Worm (Caenorhabditis elegans) whole organism, L4/young adult: ENCODE results near the gene F57B9.1.

Experiments used
- W03F9.2 ChIP-seq: fragments of 150-350 bp; optimal IDR thresholded peaks from 2 replicates; lab custom pipeline; 2014; ENCODE audit warnings: missing biosample characterization, missing genetic modification characterization
- dao-5 ChIP-seq: sonication (generic microtip); optimal IDR thresholded peaks from 2 replicates; lab custom pipeline; 2016; ENCODE audit warnings: missing genotype, missing genetic modification characterization, moderate library complexity, missing compliant biosample characterization
- him-1 ChIP-seq: sonication (generic microtip); optimal IDR thresholded peaks from 2 replicates; lab custom pipeline; 2016; ENCODE audit warnings: missing genotype, missing genetic modification reagents, missing genetic modification characterization, missing compliant biosample characterization

Gene F57B9.1

ce11 chrIII:6961937-6962504, at the start of gene F57B9.1, which contains the start of gene rpn-6.1:
F57B9.1 (plus strand) TSS chrIII:6962090.
rpn-6.1 (minus strand) TSS chrIII:6962001.
- TF ChIP-seq W03F9.2 (tag; lab: Kevin White, UChicago) (no peak), him-1 (no peak), dao-5 (no peak)

- no peak for TF ChIP-seq him-1
- no peak for TF ChIP-seq W03F9.2 (tag; lab: Kevin White, UChicago)
Observed at ce11 chrIII:6912381-6912780, 49.5 kb upstream of the F57B9.1 start, which contains the start of gene pdf-1. pdf-1 (minus strand) TSS chrIII:6912481.

DNA sequence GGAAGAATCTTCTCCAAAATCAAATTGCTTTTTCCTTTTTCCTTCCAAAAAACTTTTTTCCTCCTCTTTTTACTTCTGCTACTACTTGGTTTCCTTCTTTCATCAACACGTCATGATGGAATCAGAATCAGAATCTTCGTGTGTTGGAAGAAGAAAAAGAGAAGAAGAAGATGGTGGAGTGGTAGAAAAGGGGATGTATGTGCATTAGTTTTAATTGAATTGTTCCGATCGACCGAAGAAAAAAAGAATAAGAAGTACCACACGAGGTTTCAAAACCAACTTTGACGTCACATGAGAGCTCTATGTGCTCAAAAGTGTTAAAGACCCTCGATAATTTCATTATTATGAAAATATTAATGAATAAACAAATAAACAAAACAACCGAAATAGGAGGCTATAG, 47.0 kb upstream of the F57B9.1 start:
- TF ChIP-seq W03F9.2 (tag; lab: Kevin White, UChicago) (no peak), dao-5 (no peak), him-1 (no peak)

DNA sequence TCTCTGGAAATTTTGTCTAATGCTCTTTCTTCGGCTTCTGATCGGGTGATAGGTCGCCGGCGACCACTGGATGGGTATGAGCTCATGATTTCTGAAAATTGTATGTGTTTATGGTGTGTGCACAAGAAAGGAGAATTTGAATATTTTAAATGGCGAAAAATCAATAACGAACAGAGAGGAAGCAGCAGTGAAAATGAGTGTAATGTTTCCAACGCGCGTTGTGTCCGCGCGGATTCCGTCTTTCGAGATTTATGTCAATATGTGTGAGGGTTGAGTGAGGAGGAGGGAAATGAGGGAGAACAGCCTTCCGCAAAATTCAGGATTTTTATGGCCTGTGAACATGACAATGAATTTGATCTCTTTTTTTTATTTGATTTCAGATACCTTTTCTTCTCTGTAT, 33.2 kb upstream of the F57B9.1 start, which contains the start of gene flap-1:
Gene flap-1 (minus strand): TSS at position 101 of the 400 bp plus-strand sequence.
- TF ChIP-seq W03F9.2 (tag; lab: Kevin White, UChicago): no peak
- no peak for TF ChIP-seq him-1
- no peak for TF ChIP-seq dao-5

DNA sequence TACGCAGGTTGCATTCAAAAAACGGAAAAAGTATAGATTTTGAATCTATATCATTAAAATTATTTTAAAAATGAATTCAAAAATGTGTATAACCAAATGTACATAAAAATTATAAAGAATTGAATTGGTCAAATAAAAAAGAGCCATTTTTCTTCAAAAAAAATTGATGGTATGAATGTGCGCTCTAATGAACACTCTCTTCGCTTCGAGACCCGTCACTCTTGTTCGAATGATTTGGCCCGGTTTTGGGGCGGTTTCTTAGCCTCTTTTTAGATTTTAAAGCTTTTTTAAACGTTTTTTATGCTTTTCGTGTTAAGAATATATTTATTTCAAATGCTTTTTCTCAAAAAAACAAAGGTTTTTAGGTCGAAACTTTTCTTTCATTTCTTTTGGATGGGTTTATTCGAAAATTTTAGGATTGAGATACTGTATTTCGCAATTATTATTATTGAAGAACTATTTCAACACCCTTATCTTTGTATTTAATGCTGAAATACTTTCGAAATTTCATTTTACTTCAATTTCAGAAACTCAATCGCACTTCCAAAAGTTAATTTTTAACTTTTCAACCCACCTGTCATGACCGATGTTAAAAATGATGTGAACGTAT, 32.2 kb upstream of the F57B9.1 start, which contains the start of gene inf-1:
Gene inf-1 (plus strand): TSS at position 577 of the 610 bp plus-strand sequence.
- TF ChIP-seq W03F9.2 (tag; lab: Kevin White, UChicago) (peak; percentile 77), dao-5 (no peak)

DNA sequence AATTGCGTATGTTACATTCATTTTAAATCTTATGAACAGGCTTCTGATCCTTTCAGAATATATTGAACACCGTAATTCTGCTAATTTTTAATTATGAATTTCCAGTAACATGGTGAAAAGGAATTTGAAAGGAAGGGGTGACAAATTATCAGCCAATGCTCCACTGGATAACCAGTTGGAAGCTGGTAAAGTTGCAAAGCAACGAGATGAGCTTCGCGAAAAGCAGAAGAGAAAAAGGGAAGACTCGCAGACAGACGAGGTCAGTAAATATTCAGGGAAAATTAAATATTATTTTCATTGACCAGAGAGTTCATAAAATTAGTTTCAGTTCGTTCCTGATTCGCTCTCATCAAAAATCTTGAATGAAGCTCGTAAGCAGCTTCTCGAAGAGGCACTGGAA, 30.0 kb upstream of the F57B9.1 start, which contains the start of gene byn-1:
Gene byn-1 (plus strand): TSS at position 106 of the 400 bp plus-strand sequence.
- no peak for TF ChIP-seq him-1
- TF ChIP-seq W03F9.2 (tag; lab: Kevin White, UChicago): no peak
- no peak for TF ChIP-seq dao-5

- TF ChIP-seq him-1 (no peak), dao-5 (no peak), W03F9.2 (tag; lab: Kevin White, UChicago) (no peak)
Observed at ce11 chrIII:6935269-6936017, 26.4 kb upstream of the F57B9.1 start, which contains the start of the genes F57B9.8 and coq-2. F57B9.8 (minus strand) TSS chrIII:6935319. coq-2 (plus strand) TSS chrIII:6935967.

ce11 chrIII:6939523-6939922, 22.4 kb upstream of the F57B9.1 start, which contains the start of gene F57B9.3:
F57B9.3 (plus strand) TSS chrIII:6939823.
- TF ChIP-seq W03F9.2 (tag; lab: Kevin White, UChicago): no peak
- TF ChIP-seq dao-5: no peak
- TF ChIP-seq him-1: no peak

- TF ChIP-seq dao-5: no peak
Observed at ce11 chrIII:6945319-6945718, 16.6 kb upstream of the F57B9.1 start.

- TF ChIP-seq him-1 (no peak), dao-5 (no peak), W03F9.2 (tag; lab: Kevin White, UChicago) (no peak)
Observed at ce11 chrIII:6945747-6946146, 16.1 kb upstream of the F57B9.1 start, which contains the start of gene abu-13. abu-13 (minus strand) TSS chrIII:6945898.

DNA sequence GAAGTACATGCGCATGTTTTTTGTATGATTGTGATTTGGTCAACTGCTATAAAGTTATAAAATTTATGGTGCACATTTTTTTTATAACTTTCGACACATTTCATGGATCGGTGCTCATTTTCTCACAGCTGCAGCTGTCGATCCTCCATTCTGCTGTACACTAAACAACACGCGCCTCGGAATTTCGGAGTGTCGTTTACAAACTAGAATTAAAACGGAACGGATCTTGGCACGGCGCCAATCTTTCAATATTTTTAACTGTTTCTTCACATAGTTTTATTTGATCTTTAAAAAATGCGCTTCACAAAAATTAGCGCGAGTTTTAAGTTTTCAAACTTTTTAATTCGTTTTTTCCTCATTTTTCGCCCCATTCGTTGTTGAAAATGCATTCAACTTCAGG, 15.5 kb upstream of the F57B9.1 start, which contains the start of gene let-711:
Gene let-711 (plus strand): TSS at position 337 of the 400 bp plus-strand sequence.
- TF ChIP-seq him-1: no peak
- no peak for TF ChIP-seq W03F9.2 (tag; lab: Kevin White, UChicago)
- no peak for TF ChIP-seq dao-5

DNA sequence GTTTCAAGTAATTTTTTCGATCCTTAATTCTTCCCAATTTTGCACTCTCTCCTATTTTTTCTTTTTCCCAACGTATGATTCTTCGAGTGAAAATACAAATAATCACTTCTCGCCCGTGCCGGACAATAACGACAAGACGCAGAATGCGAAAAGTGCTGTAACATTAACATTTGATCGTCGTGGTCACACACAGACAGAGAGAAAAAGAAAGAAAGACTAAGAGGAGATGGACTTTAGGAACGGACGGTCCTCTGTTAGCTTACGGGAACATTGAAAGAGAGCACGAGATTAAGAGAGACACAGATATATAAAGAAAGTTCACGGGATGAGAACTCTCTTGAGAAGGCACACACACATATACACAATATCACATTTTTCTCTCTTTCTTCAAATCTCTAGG, 14.0 kb upstream of the F57B9.1 start:
- TF ChIP-seq W03F9.2 (tag; lab: Kevin White, UChicago) (no peak), dao-5 (no peak), him-1 (no peak)

DNA sequence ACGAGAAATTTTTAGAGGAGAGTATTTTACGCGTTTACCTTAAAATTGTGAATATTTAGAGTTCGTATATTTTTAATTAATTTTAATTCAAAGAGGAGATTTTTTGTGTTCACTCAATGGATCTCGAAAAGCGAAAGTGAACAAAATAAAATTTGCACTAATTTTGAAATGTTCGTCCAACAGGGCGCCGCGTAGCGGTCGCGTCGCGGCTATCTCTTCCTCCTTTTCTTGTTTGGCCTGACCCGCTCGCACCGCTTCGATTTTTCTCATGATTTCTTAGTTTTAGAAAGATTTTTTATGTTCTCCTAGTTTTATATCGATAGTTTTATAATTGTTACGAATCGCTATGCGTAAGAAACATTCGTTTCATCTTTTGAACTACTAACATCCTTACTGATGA, 10.5 kb upstream of the F57B9.1 start:
- TF ChIP-seq W03F9.2 (tag; lab: Kevin White, UChicago) (no peak), dao-5 (no peak), him-1 (no peak)

- no peak for TF ChIP-seq W03F9.2 (tag; lab: Kevin White, UChicago)
- no peak for TF ChIP-seq dao-5
- no peak for TF ChIP-seq him-1
Observed at ce11 chrIII:6953373-6953772, 8.5 kb upstream of the F57B9.1 start.

- no peak for TF ChIP-seq him-1
- no peak for TF ChIP-seq W03F9.2 (tag; lab: Kevin White, UChicago)
Observed at ce11 chrIII:6953978-6954377, 7.9 kb upstream of the F57B9.1 start.
